Worm (Caenorhabditis elegans): ENCODE measurements around the gene K11H12.1.

DNA sequence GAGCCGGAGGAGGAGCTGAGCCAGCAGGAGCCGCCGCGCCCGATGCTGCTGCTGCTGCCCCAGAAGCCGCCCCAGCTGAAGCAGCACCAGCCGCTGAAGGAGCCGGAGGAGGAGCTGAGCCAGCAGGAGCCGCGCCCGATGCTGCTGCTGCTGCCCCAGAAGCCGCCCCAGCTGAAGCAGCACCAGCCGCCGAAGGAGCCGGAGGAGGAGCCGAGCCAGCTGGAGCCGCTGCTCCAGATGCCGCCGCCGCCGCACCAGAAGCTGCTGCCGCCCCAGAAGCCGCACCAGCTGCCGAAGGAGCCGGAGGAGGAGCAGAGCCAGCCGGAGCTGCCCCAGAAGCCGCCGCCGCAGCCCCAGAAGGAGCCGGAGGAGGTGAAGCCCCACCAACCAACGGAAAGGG is 47.8 kb downstream of the K11H12.1 start:
- TF ChIP-seq nhr-77 (tag; optimal IDR thresholded peaks at IDR 0.05) = no peak
- no peak for TF ChIP-seq ceh-82 (tag; optimal IDR thresholded peaks at IDR 0.05)
- TF ChIP-seq skn-1 (tag; optimal IDR thresholded peaks at IDR 0.05) = no peak
- no peak for TF ChIP-seq ZK546.5 (tag; optimal IDR thresholded peaks at IDR 0.05)
- no peak for TF ChIP-seq ama-1 (optimal IDR thresholded peaks at IDR 0.05)
